Worm (Caenorhabditis elegans) whole organism, L4 larva: ENCODE measurements around the gene C08F8.2.
"Not testable (repeated sequence)": the region's sequence is repeated elsewhere in the genome, so short reads cannot be mapped to it uniquely, and the experiment has no call there.

Experiments used
- D1046.2 ChIP-seq: fragments of 200-800 bp; sonication (Bioruptor generic); IDR thresholded peaks from 2 replicates; pipeline ENCODE4 v1.3.6; 2022; ENCODE audit warnings: missing genetic modification characterization, missing compliant biosample characterization
- F10B5.3 ChIP-seq: sonication (generic microtip); optimal IDR thresholded peaks from 2 replicates; lab custom pipeline; 2016; ENCODE audit warnings: mild to moderate bottlenecking, missing genetic modification characterization, missing compliant biosample characterization
- F37D6.2 ChIP-seq: sonication (generic microtip); optimal IDR thresholded peaks from 2 replicates; lab custom pipeline; 2016; ENCODE audit warnings: mild to moderate bottlenecking, missing genetic modification characterization, missing compliant biosample characterization
- F49E8.2 ChIP-seq: sonication (generic microtip); optimal IDR thresholded peaks from 2 replicates; lab custom pipeline; 2016; ENCODE audit warnings: missing compliant biosample characterization, mild to moderate bottlenecking, missing genetic modification characterization, borderline replicate concordance
- T20F7.1 ChIP-seq: fragments of 200-800 bp; sonication (Bioruptor generic); optimal IDR thresholded peaks from 2 replicates; lab custom pipeline; 2018; ENCODE audit warnings: mild to moderate bottlenecking, missing genetic modification characterization, missing compliant biosample characterization
- Y48G9A.11 ChIP-seq: fragments of 200-800 bp; sonication (Bioruptor generic); IDR thresholded peaks from 2 replicates; pipeline ENCODE4 v1.3.6; 2022; ENCODE audit warnings: missing genetic modification reagents, missing genetic modification characterization, missing compliant biosample characterization
- ZK337.2 ChIP-seq: fragments of 200-800 bp; sonication (Bioruptor generic); IDR thresholded peaks from 2 replicates; pipeline ENCODE4 v1.3.6; 2022; ENCODE audit warnings: missing genetic modification reagents, missing genetic modification characterization, missing compliant biosample characterization
- ZK546.5 ChIP-seq, 2 experiments: sonication (generic microtip); optimal IDR thresholded peaks; 2 replicates each; lab custom pipeline; 2017; ENCODE audit warnings: missing biosample characterization in 2 of 2, missing genetic modification characterization in 2 of 2
- arid-1 ChIP-seq: fragments of 200-800 bp; sonication (Bioruptor generic); conservative IDR thresholded peaks from 2 replicates; pipeline ENCODE4 v1.3.6; 2022; ENCODE audit warnings: missing genetic modification reagents, missing genetic modification characterization, missing compliant biosample characterization
- ceh-20 ChIP-seq: fragments of 200-800 bp; sonication (Bioruptor generic); IDR thresholded peaks from 2 replicates; pipeline ENCODE4 v1.3.6; 2022; ENCODE audit warnings: missing genetic modification reagents, missing genetic modification characterization, missing compliant biosample characterization
- ceh-44 ChIP-seq: fragments of 200-800 bp; sonication (Bioruptor generic); IDR thresholded peaks from 2 replicates; pipeline ENCODE4 v1.3.6; 2022; ENCODE audit warnings: missing genetic modification reagents, missing genetic modification characterization, missing compliant biosample characterization
- ctbp-1 ChIP-seq: fragments of 200-800 bp; sonication (Bioruptor generic); IDR thresholded peaks from 2 replicates; pipeline ENCODE4 v1.3.6; 2022; ENCODE audit warnings: missing genetic modification reagents, missing genetic modification characterization, missing compliant biosample characterization
- dmd-6 ChIP-seq: fragments of 200-800 bp; sonication (Bioruptor generic); IDR thresholded peaks from 2 replicates; pipeline ENCODE4 v1.3.6; 2022; ENCODE audit warnings: missing genetic modification reagents, missing genetic modification characterization, missing compliant biosample characterization
- dmd-9 ChIP-seq: fragments of 200-800 bp; sonication (Bioruptor generic); IDR thresholded peaks from 2 replicates; pipeline ENCODE4 v1.3.6; 2022; ENCODE audit warnings: missing genetic modification reagents, missing genetic modification characterization, missing compliant biosample characterization
- dpl-1 ChIP-seq: fragments of 150-350 bp; optimal IDR thresholded peaks from 2 replicates; lab custom pipeline; 2014; ENCODE audit warnings: missing biosample characterization, missing genetic modification reagents, missing genetic modification characterization
- hif-1 ChIP-seq, 2 experiments: sonication (generic microtip); optimal IDR thresholded peaks; 2 replicates each; lab custom pipeline; 2016 to 2017; ENCODE audit warnings: missing compliant biosample characterization in 2 of 2, missing genetic modification characterization in 2 of 2, missing genetic modification reagents in 2 of 2, missing genotype in 2 of 2, mild to moderate bottlenecking in 1 of 2
- hlh-11 ChIP-seq: fragments of 200-800 bp; sonication (Bioruptor generic); optimal IDR thresholded peaks from 2 replicates; lab custom pipeline; 2018; ENCODE audit warnings: mild to moderate bottlenecking, missing genetic modification characterization, missing compliant biosample characterization
- hlh-30 ChIP-seq: sonication (generic microtip); optimal IDR thresholded peaks from 2 replicates; lab custom pipeline; 2017; ENCODE audit warnings: antibody characterized with exemption, mild to moderate bottlenecking, missing genetic modification characterization, missing compliant biosample characterization; ENCODE audit not compliant: insufficient read depth
- hmg-1.1 ChIP-seq: fragments of 200-800 bp; sonication (Bioruptor generic); IDR thresholded peaks from 2 replicates; pipeline ENCODE4 v1.3.6; 2022; ENCODE audit warnings: missing genetic modification reagents, missing genetic modification characterization, missing compliant biosample characterization
- lim-7 ChIP-seq: fragments of 200-800 bp; sonication (Bioruptor generic); IDR thresholded peaks from 2 replicates; pipeline ENCODE4 v1.3.6; 2022; ENCODE audit warnings: missing genetic modification characterization, missing compliant biosample characterization
- lin-1 ChIP-seq: fragments of 200-800 bp; sonication (Bioruptor generic); IDR thresholded peaks from 2 replicates; pipeline ENCODE4 v1.3.6; 2022; ENCODE audit warnings: missing genetic modification reagents, missing genetic modification characterization, missing compliant biosample characterization
- lin-13 ChIP-seq: fragments of 150-350 bp; optimal IDR thresholded peaks from 2 replicates; lab custom pipeline; 2014; ENCODE audit warnings: missing biosample characterization, missing genetic modification reagents, missing genetic modification characterization
- lsy-2 ChIP-seq, 2 experiments: fragments of 150-350 bp in 1 of 2; sonication (generic microtip) in 1 of 2; optimal IDR thresholded peaks; 2 replicates each; lab custom pipeline; 2014 to 2017; ENCODE audit warnings: missing biosample characterization in 2 of 2, missing genetic modification characterization in 2 of 2
- madf-5 ChIP-seq, 2 experiments: fragments of 200-800 bp; sonication (Bioruptor generic); IDR thresholded peaks; 2 replicates each; pipeline ENCODE4 v1.3.6; 2022; ENCODE audit warnings: missing compliant biosample characterization in 2 of 2, missing genetic modification characterization in 2 of 2
- madf-9 ChIP-seq: fragments of 200-800 bp; sonication (Bioruptor generic); conservative IDR thresholded peaks from 2 replicates; pipeline ENCODE4 v1.3.6; 2022; ENCODE audit warnings: missing genetic modification reagents, missing genetic modification characterization, missing compliant biosample characterization
- mdl-1 ChIP-seq, 2 experiments: fragments of 150-350 bp in 1 of 2; sonication (generic microtip) in 1 of 2; optimal IDR thresholded peaks; 2 replicates each; lab custom pipeline; 2014 to 2017; ENCODE audit warnings: missing biosample characterization in 2 of 2, missing genetic modification characterization in 2 of 2
- mdt-29 ChIP-seq: fragments of 200-800 bp; sonication (Bioruptor generic); IDR thresholded peaks from 2 replicates; pipeline ENCODE4 v1.3.6; 2022; ENCODE audit warnings: missing genetic modification reagents, missing genetic modification characterization, missing compliant biosample characterization
- mxl-2 ChIP-seq: fragments of 200-800 bp; sonication (Bioruptor generic); conservative IDR thresholded peaks from 2 replicates; pipeline ENCODE4 v1.3.6; 2022; ENCODE audit warnings: missing genetic modification reagents, missing genetic modification characterization, missing compliant biosample characterization
- mxl-3 ChIP-seq: fragments of 200-800 bp; sonication (Bioruptor generic); optimal IDR thresholded peaks from 2 replicates; lab custom pipeline; 2018; ENCODE audit warnings: mild to moderate bottlenecking, missing genetic modification characterization, missing compliant biosample characterization
- nhr-102 ChIP-seq: sonication (generic microtip); optimal IDR thresholded peaks from 2 replicates; lab custom pipeline; 2016; ENCODE audit warnings: mild to moderate bottlenecking, missing genetic modification characterization, moderate library complexity, missing compliant biosample characterization
- nhr-11 ChIP-seq: fragments of 150-350 bp; optimal IDR thresholded peaks from 2 replicates; lab custom pipeline; 2014; ENCODE audit warnings: missing biosample characterization, missing genetic modification characterization
- nhr-28 ChIP-seq: fragments of 150-350 bp; optimal IDR thresholded peaks from 2 replicates; lab custom pipeline; 2014; ENCODE audit warnings: missing biosample characterization, missing genetic modification characterization
- nhr-41 ChIP-seq: fragments of 200-800 bp; sonication (Bioruptor generic); IDR thresholded peaks from 2 replicates; pipeline ENCODE4 v1.3.6; 2022; ENCODE audit warnings: missing genetic modification reagents, missing genetic modification characterization, missing compliant biosample characterization
- nhr-48 ChIP-seq: sonication (generic microtip); optimal IDR thresholded peaks from 2 replicates; lab custom pipeline; 2016; ENCODE audit warnings: mild to moderate bottlenecking, missing genetic modification characterization, missing compliant biosample characterization
- nhr-6 ChIP-seq: fragments of 150-350 bp; optimal IDR thresholded peaks from 2 replicates; lab custom pipeline; 2014; ENCODE audit warnings: missing biosample characterization, missing genetic modification characterization
- nhr-77 ChIP-seq: fragments of 150-350 bp; optimal IDR thresholded peaks from 2 replicates; lab custom pipeline; 2014; ENCODE audit warnings: missing biosample characterization, missing genetic modification characterization
- pha-4 ChIP-seq, 2 experiments: fragments of 150-350 bp in 1 of 2; fragments of 200-800 bp in 1 of 2; sonication (Bioruptor generic) in 1 of 2; IDR thresholded peaks in 1 of 2; optimal IDR thresholded peaks in 1 of 2; 2 replicates each; pipeline versions ENCODE4 v1.3.6 to Lab custom; 2014 to 2022; ENCODE audit warnings: missing genetic modification characterization in 2 of 2, missing genetic modification reagents in 2 of 2, missing biosample characterization in 1 of 2, missing compliant biosample characterization in 1 of 2
- php-3 ChIP-seq: fragments of 200-800 bp; sonication (Bioruptor generic); IDR thresholded peaks from 2 replicates; pipeline ENCODE4 v1.3.6; 2022; ENCODE audit warnings: missing genetic modification reagents, missing genetic modification characterization, missing compliant biosample characterization
- pqm-1 ChIP-seq: sonication (generic microtip); optimal IDR thresholded peaks from 2 replicates; lab custom pipeline; 2017; ENCODE audit warnings: missing biosample characterization, missing genetic modification characterization
- rbr-2 ChIP-seq: sonication (generic microtip); optimal IDR thresholded peaks from 2 replicates; lab custom pipeline; 2016; ENCODE audit warnings: missing genotype, missing genetic modification characterization, missing compliant biosample characterization
- saeg-2 ChIP-seq: fragments of 200-800 bp; sonication (Bioruptor generic); IDR thresholded peaks from 2 replicates; pipeline ENCODE4 v1.3.6; 2022; ENCODE audit warnings: missing genetic modification reagents, missing genetic modification characterization, missing compliant biosample characterization
- set-16 ChIP-seq: fragments of 200-800 bp; sonication (Bioruptor generic); IDR thresholded peaks from 2 replicates; pipeline ENCODE4 v1.3.6; 2022; ENCODE audit warnings: missing genetic modification reagents, missing genetic modification characterization, missing compliant biosample characterization
- spr-1 ChIP-seq: sonication (generic microtip); optimal IDR thresholded peaks from 2 replicates; lab custom pipeline; 2016; ENCODE audit warnings: mild to moderate bottlenecking, missing genetic modification characterization, missing compliant biosample characterization
- unc-62 ChIP-seq, 3 experiments: fragments of 150-350 bp in 1 of 3; sonication (generic microtip); optimal IDR thresholded peaks in 2 of 3; peaks in 1 of 3; 1 replicate in 1 of 3; 2 replicates in 2 of 3; lab custom pipeline; 2014 to 2017; ENCODE audit warnings: missing biosample characterization in 3 of 3, missing genetic modification characterization in 3 of 3, missing genetic modification reagents in 3 of 3, missing genotype in 1 of 3
- vab-7 ChIP-seq: fragments of 200-800 bp; sonication (Bioruptor generic); IDR thresholded peaks from 2 replicates; pipeline ENCODE4 v1.3.6; 2022; ENCODE audit warnings: missing genetic modification reagents, missing genetic modification characterization, missing compliant biosample characterization
- zfp-2 ChIP-seq: sonication (generic microtip); optimal IDR thresholded peaks from 2 replicates; lab custom pipeline; 2016; ENCODE audit warnings: mild to moderate bottlenecking, missing genetic modification characterization, missing compliant biosample characterization
- zfp-3 ChIP-seq: fragments of 200-800 bp; sonication (Bioruptor generic); conservative IDR thresholded peaks from 2 replicates; pipeline ENCODE4 v1.3.6; 2022; ENCODE audit warnings: missing genetic modification reagents, missing genetic modification characterization, missing compliant biosample characterization

C08F8.2 gene

DNA sequence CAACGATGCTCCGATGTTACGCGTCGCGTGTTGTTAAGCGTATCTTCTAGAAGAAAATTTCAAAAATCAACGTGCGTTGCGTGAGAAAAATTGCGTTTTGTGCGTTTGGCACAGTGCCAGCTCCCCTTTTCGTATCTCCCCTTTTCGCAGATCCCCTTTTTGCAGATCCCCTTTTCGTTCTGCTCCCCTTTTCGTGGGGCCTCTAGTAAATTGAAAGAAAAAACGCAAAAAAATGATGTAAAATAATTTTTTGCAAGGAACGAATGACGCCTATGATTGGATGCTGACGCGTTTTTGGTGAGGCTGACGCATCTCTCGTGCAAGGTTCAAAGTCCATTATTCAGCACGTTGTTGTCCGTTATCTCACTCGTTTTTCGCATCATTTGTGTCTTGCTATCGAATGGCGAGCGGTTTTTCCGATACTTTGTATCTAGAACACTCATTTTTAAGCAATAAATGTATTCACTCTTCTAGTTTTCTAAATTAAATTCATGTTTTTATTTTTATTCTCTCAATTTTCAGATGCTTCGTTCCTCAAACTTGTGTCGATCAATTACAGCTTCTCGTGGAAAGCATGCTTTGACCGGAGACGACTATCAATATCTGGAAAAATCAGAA, 28.4 kb downstream of the C08F8.2 start, which contains the start of gene cpt-2:
cpt-2 (plus strand) TSS at position 523 of the 618 bp plus-strand sequence.
- TF ChIP-seq lin-1 (GFP tag; lab: Robert Waterston, UW), result peak; percentile 77
- peak; percentile 94 for TF ChIP-seq ceh-20 (GFP tag; lab: Robert Waterston, UW)
- TF ChIP-seq vab-7 (GFP tag; lab: Robert Waterston, UW), result peak; percentile 87
- TF ChIP-seq hmg-1.1 (GFP tag; lab: Robert Waterston, UW), result peak; percentile 83
- TF ChIP-seq madf-5 (GFP tag; IDR thresholded peaks at IDR 0.05; lab: Robert Waterston, UW), result 0 out of 4 replicates have a peak, but pooled peaks of 1 of the 2 experiments have one; percentile 58
- peak; percentile 43 for TF ChIP-seq F10B5.3 (tag; lab: Kevin White, UChicago)
- peak; percentile 85 for TF ChIP-seq mdt-29 (GFP tag; lab: Robert Waterston, UW)
- peak; percentile 40; the same call in 1 of the 2 replicates for TF ChIP-seq set-16 (GFP tag; lab: Robert Waterston, UW)
- peak; percentile 72 for TF ChIP-seq nhr-48 (tag; lab: Kevin White, UChicago)
- TF ChIP-seq nhr-41 (GFP tag; lab: Robert Waterston, UW), result peak; percentile 45; the same call in 1 of the 2 replicates
- peak; percentile 57 for TF ChIP-seq lin-13 (GFP tag; lab: Kevin White, UChicago)
- TF ChIP-seq nhr-77, result peak; percentile 91
- peak; percentile 60; the same call in 1 of the 2 replicates for TF ChIP-seq mxl-2
- peak; percentile 79 for TF ChIP-seq php-3 (GFP tag; lab: Robert Waterston, UW)
- TF ChIP-seq mdl-1 (tag; optimal IDR thresholded peaks at IDR 0.05; lab: Kevin White, UChicago), result peak; percentile 5 to 77
- peak; percentile 90 for TF ChIP-seq arid-1 (GFP tag; lab: Robert Waterston, UW)
- TF ChIP-seq ZK546.5 (tag; optimal IDR thresholded peaks at IDR 0.05; lab: Kevin White, UChicago), result peak in 1 of 2 experiments; percentile 52
- TF ChIP-seq dmd-9 (GFP tag; lab: Robert Waterston, UW), result peak; percentile 91
- peak; percentile 76 for TF ChIP-seq dpl-1
- peak in 1 of 2 experiments; percentile 57 for TF ChIP-seq hif-1 (tag; optimal IDR thresholded peaks at IDR 0.05; lab: Kevin White, UChicago)
- peak; percentile 75 for TF ChIP-seq nhr-11 (tag; lab: Kevin White, UChicago)
- peak; percentile 75; the same call in 1 of the 2 replicates for TF ChIP-seq pha-4 (GFP tag; IDR thresholded peaks at IDR 0.05; lab: Robert Waterston, UW)
- not testable (repeated sequence) for TF ChIP-seq pha-4, unc-62 (tag; optimal IDR thresholded peaks at IDR 0.05; lab: Kevin White, UChicago)
- TF ChIP-seq zfp-2 (tag; lab: Kevin White, UChicago), result peak; percentile 32
- TF ChIP-seq mxl-3 (GFP tag; lab: Kevin White, UChicago), result peak; percentile 90
- TF ChIP-seq D1046.2 (GFP tag; lab: Robert Waterston, UW), result 0 out of 2 replicates have a peak, but pooled peaks have one; percentile 51
- peak; percentile 65 for TF ChIP-seq spr-1 (tag; lab: Kevin White, UChicago)
- TF ChIP-seq nhr-28 (tag; lab: Kevin White, UChicago), result peak; percentile 96
- peak; percentile 90 for TF ChIP-seq Y48G9A.11 (GFP tag; lab: Robert Waterston, UW)
- TF ChIP-seq F37D6.2, result peak; percentile 74
- TF ChIP-seq ctbp-1 (GFP tag; lab: Robert Waterston, UW), result peak; percentile 91
- peak; percentile 35 for TF ChIP-seq pqm-1 (tag; lab: Kevin White, UChicago)
- TF ChIP-seq madf-9, result peak; percentile 68; the same call in 1 of the 2 replicates
- peak; percentile 25 for TF ChIP-seq nhr-6
- peak in 1 of 2 experiments; percentile 97 for TF ChIP-seq unc-62 (GFP tag; optimal IDR thresholded peaks at IDR 0.05 in 1 of 2; lab: Kevin White, UChicago)
- peak; percentile 94 for TF ChIP-seq dmd-6
- TF ChIP-seq lsy-2 (tag; optimal IDR thresholded peaks at IDR 0.05; lab: Kevin White, UChicago), result peak; percentile 49 to 92
- peak; percentile 80 for TF ChIP-seq zfp-3 (GFP tag; lab: Robert Waterston, UW)
- peak; percentile 85 for TF ChIP-seq hlh-11
- TF ChIP-seq F49E8.2 (tag; lab: Kevin White, UChicago), result peak; percentile 61
- TF ChIP-seq nhr-102 (tag; lab: Kevin White, UChicago), result peak; percentile 70
- TF ChIP-seq rbr-2 (tag; lab: Kevin White, UChicago), result peak; percentile 88
- TF ChIP-seq ZK337.2, result peak; percentile 88
- TF ChIP-seq ceh-44 (GFP tag; lab: Robert Waterston, UW), result peak; percentile 86
- TF ChIP-seq lim-7 (GFP tag; lab: Robert Waterston, UW), result peak; percentile 59; the same call in 1 of the 2 replicates
- TF ChIP-seq hlh-30 (tag; lab: Kevin White, UChicago), result peak; percentile 70
- TF ChIP-seq T20F7.1 (GFP tag; lab: Kevin White, UChicago), result peak; percentile 79
- 0 out of 2 replicates have a peak, but pooled peaks have one; percentile 43 for TF ChIP-seq saeg-2 (GFP tag; lab: Robert Waterston, UW)
